Worm (Caenorhabditis elegans): ENCODE measurements around the gene F49E8.7.

ce11 chrIV:7551254-7551653, 4.9 kb downstream of the F49E8.7 start:
- TF ChIP-seq flt-1 (GFP tag; IDR thresholded peaks at IDR 0.05) = no peak
- no peak for TF ChIP-seq F13C5.2 (tag; optimal IDR thresholded peaks at IDR 0.05)
- TF ChIP-seq ama-1 (optimal IDR thresholded peaks at IDR 0.05) = no peak
- no peak for TF ChIP-seq pes-1 (GFP tag; IDR thresholded peaks at IDR 0.05)
- no peak for TF ChIP-seq aly-1 (tag; optimal IDR thresholded peaks at IDR 0.05)
- no peak for TF ChIP-seq tbx-37 (GFP tag; conservative IDR thresholded peaks at IDR 0.05)
- TF ChIP-seq sea-1 (GFP tag; conservative IDR thresholded peaks at IDR 0.05) = no peak
- TF ChIP-seq scrt-1 (GFP tag; IDR thresholded peaks at IDR 0.05) = no peak
- no peak for TF ChIP-seq hmg-4 (GFP tag; optimal IDR thresholded peaks at IDR 0.05)
- TF ChIP-seq ceh-13 (GFP tag; optimal IDR thresholded peaks at IDR 0.05) = no peak

Data from whole organism, early embryonic.